Worm (Caenorhabditis elegans): ENCODE data around the gene cysl-3.

The cysl-3 gene

DNA sequence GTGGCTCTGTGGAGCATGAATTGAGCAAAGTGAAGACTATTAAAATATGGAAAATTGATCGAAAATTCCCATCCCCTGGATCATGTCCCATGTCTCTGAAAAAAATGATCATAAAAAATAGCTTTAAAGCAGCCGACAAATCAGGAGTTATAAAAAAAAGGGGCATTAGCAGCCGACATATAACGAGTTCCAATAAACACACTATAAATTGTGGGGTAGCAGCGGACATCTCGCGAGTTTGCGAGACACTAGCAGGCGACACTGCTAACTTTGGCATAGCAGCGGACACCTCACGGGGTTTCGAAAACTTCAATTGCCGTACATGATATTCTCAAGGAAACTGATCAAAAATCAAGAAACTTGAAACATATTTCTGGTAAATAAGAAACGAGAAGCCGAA lies 36.6 kb downstream of the cysl-3 start, which contains the start of gene hpo-36:
Gene hpo-36, minus strand, starts transcription at position 101 of the 400 bp plus-strand sequence.
- TF ChIP-seq ces-1 (GFP tag; optimal IDR thresholded peaks at IDR 0.05) (no peak), bed-3 (GFP tag; optimal IDR thresholded peaks at IDR 0.05) (no peak), unc-39 (tag; optimal IDR thresholded peaks at IDR 0.05) (no peak), ham-2 (GFP tag; optimal IDR thresholded peaks at IDR 0.05) (no peak), zip-8 (tag; optimal IDR thresholded peaks at IDR 0.05) (no peak), ceh-83 (GFP tag; optimal IDR thresholded peaks at IDR 0.05) (no peak), drap-1 (GFP tag; optimal IDR thresholded peaks at IDR 0.05) (no peak), lin-13 (tag; optimal IDR thresholded peaks at IDR 0.05) (no peak), nhr-12 (tag; optimal IDR thresholded peaks at IDR 0.05) (no peak), mep-1 (tag; optimal IDR thresholded peaks at IDR 0.05) (no peak), snpc-4 (tag; optimal IDR thresholded peaks at IDR 0.05) (no peak), elt-1 (tag; optimal IDR thresholded peaks at IDR 0.05; ENCODE audit: borderline replicate concordance, insufficient read depth) (no peak), unc-62 (GFP tag; optimal IDR thresholded peaks at IDR 0.05) (no peak), sptf-1 (tag; optimal IDR thresholded peaks at IDR 0.05) (no peak), hlh-1 (tag; optimal IDR thresholded peaks at IDR 0.05) (no peak), ztf-11 (tag; optimal IDR thresholded peaks at IDR 0.05) (no peak), nhr-76 (tag; optimal IDR thresholded peaks at IDR 0.05) (no peak), flh-1 (GFP tag; optimal IDR thresholded peaks at IDR 0.05) (no peak), mab-5 (tag; optimal IDR thresholded peaks at IDR 0.05) (no peak)

DNA sequence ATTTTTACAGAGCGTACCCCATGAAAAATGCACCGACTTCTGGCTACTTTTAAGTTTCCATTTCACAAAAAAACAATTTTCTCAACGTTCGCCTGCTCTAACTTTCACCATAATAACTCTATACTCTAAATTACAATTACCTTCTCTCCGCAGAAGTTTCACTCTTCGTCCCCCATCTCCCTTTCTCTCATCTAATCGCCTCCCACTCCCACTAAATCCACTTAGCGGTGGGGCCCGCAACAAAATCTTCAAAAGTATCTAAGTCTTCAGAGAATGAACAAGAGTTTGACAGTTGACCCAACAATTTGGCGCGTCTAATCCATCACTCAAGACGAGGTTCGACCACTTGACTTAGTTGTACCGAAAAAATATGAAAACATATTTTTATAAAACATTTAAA lies 37.5 kb downstream of the cysl-3 start:
- no peak for TF ChIP-seq lsy-2 (tag; optimal IDR thresholded peaks at IDR 0.05)
- no peak for TF ChIP-seq nhr-237 (tag; optimal IDR thresholded peaks at IDR 0.05)
- no peak for TF ChIP-seq sptf-1 (tag; optimal IDR thresholded peaks at IDR 0.05)
- TF ChIP-seq mls-2 (tag; optimal IDR thresholded peaks at IDR 0.05) = no peak
- TF ChIP-seq snpc-4 (tag; optimal IDR thresholded peaks at IDR 0.05) = no peak
- peak; percentile 57 for TF ChIP-seq ces-1 (GFP tag; optimal IDR thresholded peaks at IDR 0.05)
- no peak for TF ChIP-seq M03D4.4 (tag; optimal IDR thresholded peaks at IDR 0.05)

DNA sequence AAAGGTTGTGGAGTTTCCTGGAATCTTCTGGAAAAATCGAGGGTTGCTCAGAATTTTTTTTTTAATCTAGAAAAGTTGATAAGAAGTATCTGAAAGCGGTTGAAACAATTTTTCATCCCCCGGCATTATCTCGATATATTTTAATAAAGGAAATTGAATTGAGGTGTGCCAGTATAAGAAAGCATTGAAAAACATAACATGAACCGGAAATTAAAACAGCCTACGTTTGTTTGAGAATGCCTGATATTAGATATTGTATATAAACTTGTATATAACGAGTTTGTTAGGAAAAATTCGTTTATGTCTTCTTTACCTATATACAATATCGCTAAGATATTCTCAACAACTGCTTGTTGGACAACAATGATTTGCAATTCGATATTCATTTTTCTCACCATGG lies 51.2 kb downstream of the cysl-3 start, which contains the start of gene str-30:
Gene str-30, plus strand, starts transcription at position 301 of the 400 bp plus-strand sequence.
- TF ChIP-seq bed-3 (GFP tag; optimal IDR thresholded peaks at IDR 0.05) = no peak
- no peak for TF ChIP-seq mab-5 (tag; optimal IDR thresholded peaks at IDR 0.05)
- no peak for TF ChIP-seq nhr-237 (tag; optimal IDR thresholded peaks at IDR 0.05)
- TF ChIP-seq ham-2 (GFP tag; optimal IDR thresholded peaks at IDR 0.05) = no peak
- no peak for TF ChIP-seq lin-32 (GFP tag; optimal IDR thresholded peaks at IDR 0.05)
- TF ChIP-seq ceh-39 (tag; optimal IDR thresholded peaks at IDR 0.05) = no peak
- no peak for TF ChIP-seq nhr-28 (tag; optimal IDR thresholded peaks at IDR 0.05)
- TF ChIP-seq sptf-1 (tag; optimal IDR thresholded peaks at IDR 0.05) = no peak
- TF ChIP-seq unc-120 (tag; optimal IDR thresholded peaks at IDR 0.05; ENCODE audit: poor library complexity, severe bottlenecking) = no peak
